Fruit fly (Drosophila melanogaster) whole organism, pupa: ENCODE data around the gene Blimp-1.

Experiments used
- CG10348 ChIP-seq: fragments of 200-800 bp; sonication (Bioruptor generic); IDR thresholded peaks from 2 replicates; pipeline ENCODE4 v1.3.6; 2022; ENCODE audit warnings: missing biosample characterization, missing genetic modification characterization
- CG12605 ChIP-seq: fragments of 200-800 bp; sonication (Bioruptor generic); IDR thresholded peaks from 2 replicates; pipeline ENCODE4 v1.3.6; 2022; ENCODE audit warnings: missing biosample characterization, missing genetic modification characterization
- CG13204 ChIP-seq: fragments of 200-800 bp; sonication (Bioruptor generic); optimal IDR thresholded peaks from 2 replicates; lab custom pipeline; 2018; ENCODE audit warnings: missing biosample characterization, mild to moderate bottlenecking, missing genetic modification characterization, moderate library complexity
- CG14655 ChIP-seq: fragments of 200-800 bp; sonication (Bioruptor generic); optimal IDR thresholded peaks from 3 replicates; lab custom pipeline; 2017; ENCODE audit warnings: mild to moderate bottlenecking, missing biosample characterization, missing genetic modification reagents, missing genetic modification characterization
- CG15710 ChIP-seq: fragments of 200-800 bp; sonication (Bioruptor generic); optimal IDR thresholded peaks from 2 replicates; lab custom pipeline; 2018; ENCODE audit warnings: missing biosample characterization, mild to moderate bottlenecking, missing genetic modification characterization, moderate library complexity
- CG17806 ChIP-seq: fragments of 200-800 bp; sonication (Bioruptor generic); optimal IDR thresholded peaks from 2 replicates; lab custom pipeline; 2018; ENCODE audit warnings: missing biosample characterization, mild to moderate bottlenecking, missing genetic modification characterization, moderate library complexity
- CG32121 ChIP-seq: fragments of 200-800 bp; sonication (Bioruptor generic); IDR thresholded peaks from 2 replicates; pipeline ENCODE4 v1.3.6; 2022; ENCODE audit warnings: missing biosample characterization, missing genetic modification characterization
- CG34367 ChIP-seq: fragments of 200-800 bp; sonication (Bioruptor generic); optimal IDR thresholded peaks from 2 replicates; lab custom pipeline; 2018; ENCODE audit warnings: missing biosample characterization, mild to moderate bottlenecking, missing genetic modification characterization
- CG4496 ChIP-seq: fragments of 200-800 bp; sonication (Bioruptor generic); IDR thresholded peaks from 3 replicates; pipeline ENCODE4 v1.3.6; 2022; ENCODE audit warnings: missing biosample characterization, missing genetic modification characterization
- CG8159 ChIP-seq: fragments of 200-800 bp; sonication (Bioruptor generic); optimal IDR thresholded peaks from 3 replicates; lab custom pipeline; 2018; ENCODE audit warnings: missing biosample characterization, mild to moderate bottlenecking, missing genetic modification characterization, moderate library complexity
- CG8301 ChIP-seq: fragments of 200-800 bp; sonication (Bioruptor generic); optimal IDR thresholded peaks from 2 replicates; lab custom pipeline; 2018; ENCODE audit warnings: missing biosample characterization, mild to moderate bottlenecking, missing genetic modification characterization
- CG9948 ChIP-seq: fragments of 200-800 bp; sonication (Bioruptor generic); optimal IDR thresholded peaks from 2 replicates; lab custom pipeline; 2018; ENCODE audit warnings: missing biosample characterization, mild to moderate bottlenecking, missing genetic modification characterization, moderate library complexity
- D1 ChIP-seq: fragments of 200-800 bp; sonication (Bioruptor generic); optimal IDR thresholded peaks from 2 replicates; lab custom pipeline; 2018; ENCODE audit warnings: missing biosample characterization, mild to moderate bottlenecking, missing genetic modification characterization, moderate library complexity
- EcR ChIP-seq: fragments of 200-800 bp; sonication (Bioruptor generic); optimal IDR thresholded peaks from 3 replicates; lab custom pipeline; 2019; ENCODE audit warnings: missing biosample characterization, missing genetic modification characterization, mild to moderate bottlenecking, moderate library complexity, missing genetic modification reagents
- Ets98B ChIP-seq: fragments of 200-800 bp; sonication (Bioruptor generic); IDR thresholded peaks from 2 replicates; pipeline ENCODE4 v1.3.6; 2022; ENCODE audit warnings: missing biosample characterization, missing genetic modification characterization
- Pif1A ChIP-seq: fragments of 200-800 bp; sonication (Bioruptor generic); optimal IDR thresholded peaks from 3 replicates; lab custom pipeline; 2016; ENCODE audit warnings: missing biosample characterization, missing genetic modification characterization
- Pif1B ChIP-seq: fragments of 200-800 bp; sonication (Bioruptor generic); optimal IDR thresholded peaks from 3 replicates; lab custom pipeline; 2016; ENCODE audit warnings: missing biosample characterization, missing genetic modification characterization
- Snoo ChIP-seq: fragments of 200-800 bp; sonication (Bioruptor generic); optimal IDR thresholded peaks from 3 replicates; lab custom pipeline; 2017; ENCODE audit warnings: missing biosample characterization, mild to moderate bottlenecking, missing genetic modification characterization, inconsistent platforms
- fd96Ca ChIP-seq: fragments of 200-800 bp; sonication (Bioruptor generic); IDR thresholded peaks from 3 replicates; pipeline ENCODE4 v1.3.6; 2022; ENCODE audit warnings: missing biosample characterization, missing genetic modification characterization
- gl ChIP-seq: fragments of 200-800 bp; sonication (Bioruptor generic); optimal IDR thresholded peaks from 2 replicates; lab custom pipeline; 2018; ENCODE audit warnings: missing biosample characterization, mild to moderate bottlenecking, missing genetic modification characterization
- rn ChIP-seq: fragments of 200-800 bp; sonication (Bioruptor generic); IDR thresholded peaks from 2 replicates; pipeline ENCODE4 v1.3.6; 2022; ENCODE audit warnings: missing biosample characterization, missing genetic modification characterization

The Blimp-1 gene

DNA sequence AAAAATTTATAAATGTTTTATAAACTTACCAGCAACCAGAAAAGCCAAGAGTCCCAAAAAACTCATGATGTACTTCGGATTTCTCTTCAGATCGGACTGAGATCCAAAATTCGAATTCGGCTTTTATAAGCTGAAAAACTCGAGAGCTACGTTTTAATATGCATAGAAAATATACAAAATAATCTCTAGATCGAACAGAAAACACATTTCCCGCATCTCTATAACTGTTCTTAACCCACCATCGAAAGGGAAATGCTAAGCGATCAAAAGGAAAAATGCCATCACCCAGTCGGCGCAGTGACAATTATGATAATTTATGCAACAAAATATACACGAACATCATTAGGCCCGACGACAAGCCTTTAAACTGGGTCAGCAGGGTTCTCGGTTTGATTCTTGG lies 31.2 kb upstream of the Blimp-1 start, which contains the start of gene CG10591:
TSS of gene CG10591 (minus strand) at position 101 of the 400 bp plus-strand sequence.
- TF ChIP-seq EcR (no peak), CG15710 (no peak), CG34367 (tag; lab: Kevin White, UChicago) (no peak), rn (GFP tag; lab: Robert Waterston, UW) (no peak)

DNA sequence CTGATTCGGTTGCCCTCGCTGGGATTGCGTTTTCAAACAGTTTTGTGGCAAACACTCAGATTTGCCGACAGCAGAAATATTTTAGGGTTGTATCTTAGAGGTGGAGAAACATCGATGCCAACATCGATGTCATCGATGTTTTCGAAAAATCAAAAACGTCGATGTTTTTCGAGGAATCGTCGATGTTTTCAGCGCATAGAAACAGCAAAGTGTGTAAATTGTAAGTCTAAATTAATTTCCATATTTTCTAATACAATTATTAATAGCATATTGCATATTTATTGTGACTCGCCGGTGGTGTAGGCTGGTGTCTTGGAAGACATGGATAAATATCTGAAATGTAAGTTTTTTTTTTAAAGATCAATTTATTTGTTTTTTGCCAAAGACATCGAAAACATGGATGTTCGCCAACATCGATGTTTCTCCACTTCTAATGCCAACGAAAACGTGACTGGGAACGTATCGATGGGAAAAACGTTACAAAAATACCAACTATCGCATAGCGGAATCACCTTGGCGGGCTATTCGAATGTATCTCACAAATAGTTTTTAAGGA lies 26.8 kb upstream of the Blimp-1 start, which contains the start of gene TM9SF3:
TSS of gene TM9SF3 (minus strand) at position 120 of the 556 bp plus-strand sequence.
- TF ChIP-seq Ets98B (GFP tag; lab: Robert Waterston, UW) (no peak), CG15710 (no peak), CG9948 (no peak), CG34367 (tag; lab: Kevin White, UChicago) (no peak), CG8159 (tag; lab: Kevin White, UChicago) (no peak), CG17806 (tag; lab: Kevin White, UChicago) (no peak), CG8301 (no peak), rn (GFP tag; lab: Robert Waterston, UW) (no peak), CG12605 (no peak), Pif1A (GFP tag; lab: Kevin White, UChicago) (no peak), CG4496 (no peak)

DNA sequence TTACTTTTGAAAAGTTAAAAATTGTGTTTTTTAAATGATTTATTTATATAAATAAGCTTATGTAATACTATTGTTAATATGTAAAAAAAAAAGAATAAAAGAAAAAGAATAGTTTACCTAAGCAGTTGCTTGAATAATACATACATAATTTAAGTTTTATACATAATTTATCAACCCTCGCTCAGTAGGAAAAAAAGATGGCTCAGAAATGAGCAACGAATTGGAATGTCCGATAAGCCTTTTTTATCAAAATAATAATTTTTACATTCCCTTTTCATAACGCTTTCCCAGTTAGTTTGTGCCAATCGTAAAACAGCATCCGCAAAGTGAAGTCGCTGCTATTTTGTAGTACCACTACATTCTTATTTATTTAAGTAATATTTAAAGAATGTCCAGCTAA lies 26.3 kb upstream of the Blimp-1 start, which contains the start of gene mthl2:
TSS of gene mthl2 (plus strand) at position 301 of the 400 bp plus-strand sequence.
- TF ChIP-seq Pif1A (GFP tag; lab: Kevin White, UChicago) (no peak), Snoo (tag; lab: Kevin White, UChicago) (no peak), gl (tag; lab: Kevin White, UChicago) (no peak), rn (GFP tag; lab: Robert Waterston, UW) (no peak), CG9948 (no peak), CG8301 (no peak), CG4496 (no peak), CG8159 (tag; lab: Kevin White, UChicago) (no peak), CG14655 (no peak), CG13204 (GFP tag; lab: Kevin White, UChicago) (no peak), Ets98B (GFP tag; lab: Robert Waterston, UW) (no peak), CG34367 (tag; lab: Kevin White, UChicago) (no peak)

DNA sequence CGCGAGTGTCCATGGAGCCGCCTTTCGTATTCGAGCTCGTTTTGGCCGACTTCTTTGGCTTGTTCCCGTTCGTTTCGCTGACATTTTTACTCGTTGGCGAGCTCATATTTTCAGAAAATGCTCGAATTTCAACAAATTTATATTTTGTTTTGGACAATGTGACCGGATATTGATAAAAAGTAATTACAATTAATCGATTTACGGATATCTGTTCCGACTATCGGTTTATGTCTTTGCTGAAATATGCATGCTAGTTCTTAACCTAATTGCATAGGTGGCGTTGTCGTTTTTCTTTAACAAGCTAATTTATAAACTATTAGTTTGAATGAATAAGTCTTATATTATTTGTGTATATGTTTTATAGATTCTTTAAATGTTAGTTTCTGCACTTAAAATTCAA lies 22.7 kb upstream of the Blimp-1 start, which contains the start of gene Eaf6:
TSS of gene Eaf6 (minus strand) at position 173 of the 400 bp plus-strand sequence.
- TF ChIP-seq rn (GFP tag; lab: Robert Waterston, UW) (no peak), fd96Ca (no peak), CG14655 (no peak), EcR (peak; percentile 13)

DNA sequence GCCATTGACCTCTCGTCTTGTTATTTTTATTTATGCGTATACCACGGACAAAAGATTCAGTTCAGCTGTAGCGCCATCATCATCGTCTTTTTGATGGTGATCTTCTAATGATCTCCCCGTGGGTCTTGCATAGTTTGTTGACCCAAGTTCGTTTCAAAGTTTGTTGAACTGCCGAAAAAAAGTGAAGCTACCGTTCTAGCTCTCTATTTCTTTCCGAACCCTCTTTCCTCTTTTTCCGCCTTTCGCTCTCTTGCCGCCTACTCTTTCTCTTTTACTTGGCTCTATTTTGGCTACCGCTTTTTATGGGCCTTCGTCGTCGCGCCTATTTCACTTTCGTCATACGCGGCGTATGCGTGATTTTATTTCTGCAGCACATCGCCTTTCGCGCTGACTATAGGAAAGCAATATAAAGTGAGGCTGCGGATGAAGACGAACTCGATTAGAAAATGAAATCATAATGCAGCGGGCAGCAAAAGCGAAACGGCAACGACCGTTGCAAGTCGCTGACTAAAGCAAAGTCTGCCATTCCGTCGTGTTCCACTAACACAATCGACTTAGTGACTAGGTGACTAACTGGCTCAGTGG lies 21.9 kb upstream of the Blimp-1 start:
- TF ChIP-seq CG10348 (GFP tag; lab: Robert Waterston, UW) (no peak), fd96Ca (no peak), CG14655 (no peak), CG13204 (GFP tag; lab: Kevin White, UChicago) (no peak), CG15710 (no peak), CG32121 (GFP tag; lab: Robert Waterston, UW) (no peak), CG17806 (tag; lab: Kevin White, UChicago) (no peak), D1 (tag; lab: Kevin White, UChicago) (no peak), Pif1B (GFP tag; lab: Kevin White, UChicago) (no peak)

DNA sequence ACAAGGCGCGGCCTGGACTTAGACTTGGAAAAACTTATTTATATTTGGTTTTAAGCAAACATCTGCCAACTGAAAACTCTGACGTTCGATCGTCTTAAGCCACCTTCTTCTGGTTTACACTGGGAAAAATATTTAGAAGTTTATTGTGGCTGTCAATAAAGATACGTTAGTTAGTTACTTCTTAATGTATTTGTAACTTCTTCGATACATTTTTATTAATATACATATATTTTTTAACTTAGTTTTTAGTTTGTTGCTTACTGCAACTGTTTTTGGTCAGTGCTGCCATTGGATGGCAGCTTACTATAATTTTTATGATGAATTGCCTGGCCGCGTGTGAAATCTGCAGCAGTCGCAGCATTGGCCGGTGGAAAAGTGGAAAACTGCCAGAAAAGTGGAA lies 21.3 kb upstream of the Blimp-1 start:
- no peak for TF ChIP-seq rn (GFP tag; lab: Robert Waterston, UW)
- TF ChIP-seq CG12605: no peak
- 0 out of 3 replicates have a peak, but pooled peaks have one; percentile 51 for TF ChIP-seq CG4496
- no peak for TF ChIP-seq CG15710
- no peak for TF ChIP-seq CG10348 (GFP tag; lab: Robert Waterston, UW)
- no peak for TF ChIP-seq D1 (tag; lab: Kevin White, UChicago)
- no peak for TF ChIP-seq EcR
- TF ChIP-seq Snoo (tag; lab: Kevin White, UChicago): no peak
- no peak for TF ChIP-seq CG13204 (GFP tag; lab: Kevin White, UChicago)
- peak; percentile 58 for TF ChIP-seq CG32121 (GFP tag; lab: Robert Waterston, UW)
- no peak for TF ChIP-seq CG8159 (tag; lab: Kevin White, UChicago)
- TF ChIP-seq Ets98B (GFP tag; lab: Robert Waterston, UW): peak; percentile 60
- TF ChIP-seq Pif1A (GFP tag; lab: Kevin White, UChicago): no peak
- TF ChIP-seq CG14655: no peak
- no peak for TF ChIP-seq CG9948
- no peak for TF ChIP-seq Pif1B (GFP tag; lab: Kevin White, UChicago)
- no peak for TF ChIP-seq CG34367 (tag; lab: Kevin White, UChicago)
- no peak for TF ChIP-seq gl (tag; lab: Kevin White, UChicago)
- TF ChIP-seq fd96Ca: no peak; the same call in 2 of the 3 replicates
- TF ChIP-seq CG17806 (tag; lab: Kevin White, UChicago): no peak
- peak; percentile 75 for TF ChIP-seq CG8301

DNA sequence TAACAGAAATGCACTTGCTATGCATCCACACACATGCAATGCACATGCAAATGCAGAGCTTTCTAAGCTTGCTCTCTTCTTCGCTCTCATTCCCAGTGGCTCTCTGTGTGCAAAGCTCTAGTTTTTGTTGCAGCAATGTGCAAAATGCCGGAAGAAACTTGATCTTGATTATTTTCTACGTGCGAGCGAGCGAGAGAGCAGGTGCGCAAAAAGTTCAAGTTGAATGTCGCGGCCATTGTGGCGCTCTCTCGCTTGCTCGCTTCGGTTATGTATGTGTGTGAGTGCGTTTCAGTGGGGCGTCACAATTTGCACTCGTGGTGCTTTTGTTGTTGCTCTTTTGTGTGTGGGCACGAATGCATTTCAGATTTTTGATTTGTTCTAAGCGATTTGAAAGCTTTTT lies 20.2 kb upstream of the Blimp-1 start:
- TF ChIP-seq EcR (peak; percentile 91), CG10348 (GFP tag; lab: Robert Waterston, UW) (no peak), CG4496 (0 out of 3 replicates have a peak, but pooled peaks have one; percentile 10), Pif1A (GFP tag; lab: Kevin White, UChicago) (no peak), CG14655 (no peak), CG9948 (no peak), Ets98B (GFP tag; lab: Robert Waterston, UW) (no peak), CG32121 (GFP tag; lab: Robert Waterston, UW) (peak; percentile 55), CG13204 (GFP tag; lab: Kevin White, UChicago) (no peak), CG15710 (no peak), fd96Ca (no peak; the same call in 2 of the 3 replicates), D1 (tag; lab: Kevin White, UChicago) (no peak), gl (tag; lab: Kevin White, UChicago) (no peak), rn (GFP tag; lab: Robert Waterston, UW) (no peak), CG8301 (no peak)
